Worm (Caenorhabditis elegans): ENCODE results near the gene unc-10.

DNA sequence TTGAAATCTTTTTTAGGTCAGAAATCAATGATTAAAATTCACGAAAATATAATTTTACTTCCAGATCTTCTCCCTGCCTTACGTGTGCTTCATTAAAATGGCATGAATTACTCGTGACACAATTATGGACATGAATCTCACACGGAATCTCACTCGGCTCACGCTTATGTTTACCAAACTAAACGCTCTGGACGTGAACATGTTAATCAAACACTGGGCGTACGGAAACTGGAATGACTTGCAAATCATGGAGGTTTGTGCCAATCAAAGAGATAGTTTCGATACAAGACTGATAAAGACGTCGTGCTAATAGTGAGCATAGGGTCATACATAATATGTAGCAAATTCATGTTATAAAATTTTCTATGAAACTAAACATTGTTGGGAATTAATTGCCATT, 34.4 kb upstream of the unc-10 start:
- TF ChIP-seq fos-1 (tag; optimal IDR thresholded peaks at IDR 0.05) (no peak), elt-3 (tag; optimal IDR thresholded peaks at IDR 0.05) (no peak), R02D3.7 (tag; optimal IDR thresholded peaks at IDR 0.05) (no peak), nhr-76 (tag; optimal IDR thresholded peaks at IDR 0.05) (no peak), tbx-2 (tag; optimal IDR thresholded peaks at IDR 0.05) (no peak), aly-2 (tag; optimal IDR thresholded peaks at IDR 0.05) (no peak), nhr-11 (tag; optimal IDR thresholded peaks at IDR 0.05) (no peak)

Measured in whole organism, L3 larva.